Worm (Caenorhabditis elegans) whole organism, early embryonic: ENCODE data around the gene wdr-31.

Experiments
- B0310.2 ChIP-seq: sonication (generic microtip); optimal IDR thresholded peaks from 2 replicates; lab custom pipeline; 2016; ENCODE audit warnings: mild to moderate bottlenecking, missing genetic modification characterization, missing compliant biosample characterization
- F13C5.2 ChIP-seq: sonication (generic microtip); optimal IDR thresholded peaks from 2 replicates; lab custom pipeline; 2017; ENCODE audit warnings: mild to moderate bottlenecking, missing genetic modification characterization, inconsistent platforms, missing compliant biosample characterization
- aly-1 ChIP-seq: sonication (generic microtip); optimal IDR thresholded peaks from 2 replicates; lab custom pipeline; 2016; ENCODE audit warnings: missing genetic modification characterization, missing compliant biosample characterization
- ama-1 ChIP-seq: fragments of 150-350 bp; optimal IDR thresholded peaks from 2 replicates; lab custom pipeline; 2014
- ceh-13 ChIP-seq: fragments of 200-800 bp; sonication (Bioruptor generic); optimal IDR thresholded peaks from 2 replicates; lab custom pipeline; 2018; ENCODE audit warnings: mild to moderate bottlenecking, missing genetic modification characterization, missing compliant biosample characterization
- ceh-36 ChIP-seq: sonication (generic microtip); optimal IDR thresholded peaks from 2 replicates; lab custom pipeline; 2016; ENCODE audit warnings: missing genetic modification characterization, inconsistent platforms, missing compliant biosample characterization
- ets-7 ChIP-seq: sonication (generic microtip); optimal IDR thresholded peaks from 2 replicates; lab custom pipeline; 2016; ENCODE audit warnings: missing genotype, missing genetic modification characterization, missing compliant biosample characterization
- flt-1 ChIP-seq: fragments of 200-800 bp; sonication (Bioruptor generic); IDR thresholded peaks from 2 replicates; pipeline ENCODE4 v1.3.6; 2022; ENCODE audit warnings: missing genetic modification characterization, missing compliant biosample characterization
- hmbx-1 ChIP-seq: sonication (generic microtip); optimal IDR thresholded peaks from 2 replicates; lab custom pipeline; 2016; ENCODE audit warnings: mild to moderate bottlenecking, missing genetic modification characterization, missing compliant biosample characterization
- hmg-4 ChIP-seq: fragments of 200-800 bp; sonication (Bioruptor generic); optimal IDR thresholded peaks from 2 replicates; lab custom pipeline; 2018; ENCODE audit warnings: mild to moderate bottlenecking, missing genetic modification characterization, missing compliant biosample characterization
- hnd-1 ChIP-seq: sonication (generic microtip); optimal IDR thresholded peaks from 2 replicates; lab custom pipeline; 2016; ENCODE audit warnings: missing genetic modification characterization, missing compliant biosample characterization
- pes-1 ChIP-seq: fragments of 200-800 bp; sonication (Bioruptor generic); IDR thresholded peaks from 2 replicates; pipeline ENCODE4 v1.3.6; 2022; ENCODE audit warnings: missing genetic modification reagents, missing genetic modification characterization, missing compliant biosample characterization
- scrt-1 ChIP-seq: fragments of 200-800 bp; sonication (Bioruptor generic); IDR thresholded peaks from 2 replicates; pipeline ENCODE4 v1.3.6; 2022; ENCODE audit warnings: missing genetic modification characterization, missing compliant biosample characterization
- sea-1 ChIP-seq: fragments of 200-800 bp; sonication (Bioruptor generic); conservative IDR thresholded peaks from 2 replicates; pipeline ENCODE4 v1.3.6; 2022; ENCODE audit warnings: missing genetic modification characterization, missing compliant biosample characterization
- tbx-11 ChIP-seq: fragments of 200-800 bp; sonication (Bioruptor generic); IDR thresholded peaks from 2 replicates; pipeline ENCODE4 v1.3.6; 2022; ENCODE audit warnings: missing genetic modification characterization, missing compliant biosample characterization
- tbx-37 ChIP-seq: fragments of 200-800 bp; sonication (Bioruptor generic); conservative IDR thresholded peaks from 2 replicates; pipeline ENCODE4 v1.3.6; 2022; ENCODE audit warnings: missing genetic modification reagents, missing genetic modification characterization, missing compliant biosample characterization
- tra-4 ChIP-seq: sonication (generic microtip); optimal IDR thresholded peaks from 2 replicates; lab custom pipeline; 2017; ENCODE audit warnings: missing genetic modification characterization, missing compliant biosample characterization

Gene wdr-31

DNA sequence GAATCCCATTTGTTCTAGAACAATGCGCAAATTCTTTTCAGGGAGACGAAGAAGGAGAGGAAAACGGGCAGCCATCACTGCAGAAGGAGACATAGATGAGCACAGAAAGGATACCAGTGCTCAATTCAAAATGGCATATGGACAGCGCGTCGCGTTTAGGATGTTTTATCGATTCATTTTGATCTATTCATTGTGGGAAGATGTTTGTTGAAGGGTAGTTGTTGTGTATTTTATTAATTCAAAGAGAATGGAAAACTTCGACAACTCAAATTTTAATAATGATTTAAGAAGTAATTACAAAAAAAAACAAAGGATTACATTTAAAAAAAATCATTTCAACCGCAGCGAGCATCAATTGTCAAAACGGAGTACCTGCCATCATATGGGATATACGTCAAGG lies 37.1 kb upstream of the wdr-31 start, which contains the start of gene sdz-10:
TSS of gene sdz-10 (minus strand) at position 101 of the 400 bp plus-strand sequence.
- TF ChIP-seq F13C5.2, result no peak
- TF ChIP-seq aly-1 (tag; lab: Kevin White, UChicago), result no peak
- TF ChIP-seq pes-1 (GFP tag; lab: Robert Waterston, UW), result no peak
- no peak for TF ChIP-seq B0310.2 (tag; lab: Kevin White, UChicago)
- no peak for TF ChIP-seq scrt-1
- no peak for TF ChIP-seq tra-4 (tag; lab: Kevin White, UChicago)
- TF ChIP-seq hnd-1 (tag; lab: Kevin White, UChicago), result no peak
- TF ChIP-seq flt-1 (GFP tag; lab: Robert Waterston, UW), result no peak
- TF ChIP-seq ama-1, result no peak
- no peak for TF ChIP-seq tbx-11
- no peak for TF ChIP-seq ceh-13 (GFP tag; lab: Kevin White, UChicago)
- TF ChIP-seq sea-1, result no peak
- no peak for TF ChIP-seq hmbx-1
- no peak for TF ChIP-seq ets-7 (tag; lab: Kevin White, UChicago)
- no peak for TF ChIP-seq hmg-4 (GFP tag; lab: Kevin White, UChicago)
- no peak for TF ChIP-seq ceh-36 (tag; lab: Kevin White, UChicago)
- no peak for TF ChIP-seq tbx-37 (GFP tag; lab: Robert Waterston, UW)

DNA sequence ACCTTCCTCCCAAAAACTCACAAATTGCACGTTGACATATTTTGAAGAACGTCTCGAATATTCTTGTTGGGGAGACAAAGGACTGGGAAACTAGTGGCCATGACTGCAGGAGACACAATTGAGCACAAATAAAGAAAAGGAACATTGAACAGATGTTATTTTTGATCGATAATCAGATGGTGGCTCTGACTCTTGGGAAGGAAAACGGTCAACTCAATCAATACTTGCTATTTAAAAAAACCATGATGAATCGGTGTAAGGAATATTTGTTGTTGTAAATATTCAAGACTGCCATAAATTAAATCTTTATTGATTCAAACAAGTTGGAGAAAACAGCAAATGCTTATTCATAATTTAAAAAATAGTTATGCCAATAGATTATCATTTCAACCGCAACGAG lies 35.7 kb upstream of the wdr-31 start, which contains the start of gene fbxb-105:
TSS of gene fbxb-105 (minus strand) at position 101 of the 400 bp plus-strand sequence.
- TF ChIP-seq sea-1 (no peak), ceh-13 (GFP tag; lab: Kevin White, UChicago) (no peak), ama-1 (no peak), hnd-1 (tag; lab: Kevin White, UChicago) (no peak), aly-1 (tag; lab: Kevin White, UChicago) (no peak), pes-1 (GFP tag; lab: Robert Waterston, UW) (no peak), F13C5.2 (no peak), hmg-4 (GFP tag; lab: Kevin White, UChicago) (no peak), B0310.2 (tag; lab: Kevin White, UChicago) (no peak), scrt-1 (no peak)

DNA sequence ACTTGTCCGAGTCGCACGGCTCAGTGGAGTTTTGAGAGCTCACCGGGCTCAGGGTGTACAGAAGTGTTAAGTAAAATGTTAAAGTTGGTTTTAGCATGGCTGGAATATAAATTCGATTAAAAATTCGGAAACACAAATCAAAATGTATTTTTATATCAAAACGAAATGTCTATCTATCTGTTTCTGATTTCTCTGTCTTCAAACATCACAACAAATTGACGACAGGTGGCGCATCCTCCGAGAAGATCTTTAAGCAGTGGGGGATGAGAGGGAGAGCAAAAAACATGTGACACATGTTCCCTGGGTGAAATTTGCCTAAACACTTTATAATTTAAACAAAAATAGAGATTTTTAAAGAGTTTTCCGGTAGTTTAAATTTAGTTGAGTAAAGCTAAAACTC lies 33.9 kb upstream of the wdr-31 start, which contains the start of gene F08D12.7:
TSS of gene F08D12.7 (minus strand) at position 101 of the 400 bp plus-strand sequence.
- no peak for TF ChIP-seq ama-1
- no peak for TF ChIP-seq flt-1 (GFP tag; lab: Robert Waterston, UW)
- no peak for TF ChIP-seq hnd-1 (tag; lab: Kevin White, UChicago)
- no peak for TF ChIP-seq aly-1 (tag; lab: Kevin White, UChicago)
- TF ChIP-seq ets-7 (tag; lab: Kevin White, UChicago), result no peak
- TF ChIP-seq sea-1, result no peak
- no peak for TF ChIP-seq scrt-1
- TF ChIP-seq tbx-11, result no peak
- TF ChIP-seq tra-4 (tag; lab: Kevin White, UChicago), result no peak
- TF ChIP-seq ceh-13 (GFP tag; lab: Kevin White, UChicago), result no peak
- no peak for TF ChIP-seq hmbx-1
- no peak for TF ChIP-seq F13C5.2
- no peak for TF ChIP-seq ceh-36 (tag; lab: Kevin White, UChicago)
- no peak for TF ChIP-seq hmg-4 (GFP tag; lab: Kevin White, UChicago)
- TF ChIP-seq B0310.2 (tag; lab: Kevin White, UChicago), result no peak

DNA sequence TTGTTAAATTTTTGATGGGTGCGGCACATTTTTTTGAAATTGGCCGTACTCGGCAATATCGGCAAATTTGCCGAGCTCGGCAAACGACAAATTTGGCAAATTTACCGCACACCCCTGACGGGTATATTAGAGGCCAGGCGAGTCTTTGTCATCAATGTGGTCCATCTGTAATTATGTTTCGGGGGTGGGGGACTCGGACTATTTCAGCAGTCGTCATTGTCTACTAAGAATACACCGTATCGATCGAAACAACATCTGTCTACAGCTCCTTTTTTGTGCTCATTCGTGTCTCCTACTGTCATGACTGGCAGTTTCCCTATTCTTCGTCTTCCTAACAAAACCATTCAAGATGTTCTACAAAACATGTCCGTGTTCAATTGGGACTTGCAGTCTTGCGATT lies 31.2 kb upstream of the wdr-31 start, which contains the start of gene F08D12.15:
TSS of gene F08D12.15 (plus strand) at position 301 of the 400 bp plus-strand sequence.
- no peak for TF ChIP-seq ets-7 (tag; lab: Kevin White, UChicago)
- TF ChIP-seq ama-1, result no peak
- no peak for TF ChIP-seq scrt-1
- TF ChIP-seq hmg-4 (GFP tag; lab: Kevin White, UChicago), result no peak
- TF ChIP-seq flt-1 (GFP tag; lab: Robert Waterston, UW), result no peak
- no peak for TF ChIP-seq tbx-37 (GFP tag; lab: Robert Waterston, UW)

DNA sequence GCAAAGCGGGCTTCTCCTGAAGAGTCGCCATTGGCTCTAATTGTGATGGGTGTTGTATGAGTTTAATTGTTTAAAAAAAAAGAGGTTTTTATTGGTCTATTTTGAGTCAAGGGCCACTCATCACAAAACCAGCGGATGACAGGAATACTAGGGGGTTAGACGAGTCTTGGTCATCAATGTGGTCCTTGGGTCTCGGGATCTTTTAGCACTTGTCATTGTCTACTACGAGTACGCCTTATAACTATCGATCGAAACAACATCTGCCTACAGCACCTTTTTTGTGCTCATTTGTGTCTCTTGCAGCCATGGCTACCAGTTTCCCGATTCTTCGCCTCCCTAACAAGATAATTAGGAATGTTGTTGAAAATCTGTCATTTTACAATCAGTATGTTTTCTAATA lies 29.6 kb upstream of the wdr-31 start, which contains the start of gene fbxb-108:
TSS of gene fbxb-108 (plus strand) at position 301 of the 400 bp plus-strand sequence.
- TF ChIP-seq sea-1 (no peak), tbx-37 (GFP tag; lab: Robert Waterston, UW) (no peak), tra-4 (tag; lab: Kevin White, UChicago) (no peak), hnd-1 (tag; lab: Kevin White, UChicago) (no peak), F13C5.2 (no peak), tbx-11 (no peak), ets-7 (tag; lab: Kevin White, UChicago) (no peak), B0310.2 (tag; lab: Kevin White, UChicago) (no peak)

DNA sequence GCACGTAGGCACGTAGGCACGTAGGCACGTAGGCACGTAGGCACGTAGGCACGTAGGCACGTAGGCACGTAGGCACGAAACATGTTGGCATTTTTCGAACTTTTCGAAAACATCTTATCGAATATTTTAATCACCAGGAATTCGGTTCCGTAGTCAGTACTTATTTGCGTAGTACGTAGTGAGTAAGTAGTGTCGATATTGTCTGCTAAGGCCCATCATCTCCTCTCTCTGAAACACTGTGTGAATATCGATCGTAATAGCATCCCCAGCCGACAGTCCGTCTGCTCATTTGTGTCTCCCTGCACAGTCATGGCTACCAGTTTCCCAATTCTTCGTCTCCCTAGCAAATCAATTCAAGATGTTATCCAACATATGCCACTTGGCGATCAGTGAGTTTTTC lies 27.0 kb upstream of the wdr-31 start, which contains the start of gene fbxb-106:
TSS of gene fbxb-106 (plus strand) at position 301 of the 400 bp plus-strand sequence.
- TF ChIP-seq scrt-1 (no peak), ceh-13 (GFP tag; lab: Kevin White, UChicago) (no peak), flt-1 (GFP tag; lab: Robert Waterston, UW) (no peak), B0310.2 (tag; lab: Kevin White, UChicago) (no peak), hmg-4 (GFP tag; lab: Kevin White, UChicago) (no peak), ets-7 (tag; lab: Kevin White, UChicago) (no peak), tbx-37 (GFP tag; lab: Robert Waterston, UW) (no peak)

DNA sequence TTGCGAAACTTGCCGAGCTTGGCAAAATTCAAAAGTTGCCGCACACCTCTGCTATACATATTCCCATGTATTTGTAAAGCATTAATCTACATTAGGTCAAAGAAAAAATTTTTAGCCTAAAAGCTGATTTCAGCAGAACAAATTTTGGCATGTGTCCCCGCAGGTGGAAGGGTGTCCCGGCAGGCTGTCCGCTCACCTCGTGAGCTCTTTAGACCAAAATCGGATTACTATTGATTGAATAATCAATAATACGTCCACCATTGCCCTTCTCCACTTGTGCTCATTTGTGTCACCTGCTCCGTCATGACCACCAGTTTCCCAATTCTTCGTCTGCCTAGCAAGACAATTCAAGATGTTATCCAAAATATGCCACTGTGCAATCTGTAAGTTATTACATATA lies 23.4 kb upstream of the wdr-31 start, which contains the start of gene fbxb-107:
TSS of gene fbxb-107 (plus strand) at position 297 of the 400 bp plus-strand sequence.
- no peak for TF ChIP-seq ceh-36 (tag; lab: Kevin White, UChicago)
- no peak for TF ChIP-seq B0310.2 (tag; lab: Kevin White, UChicago)
- TF ChIP-seq ama-1, result no peak
- TF ChIP-seq tbx-37 (GFP tag; lab: Robert Waterston, UW), result no peak
- no peak for TF ChIP-seq ets-7 (tag; lab: Kevin White, UChicago)
- no peak for TF ChIP-seq scrt-1
- TF ChIP-seq aly-1 (tag; lab: Kevin White, UChicago), result no peak

DNA sequence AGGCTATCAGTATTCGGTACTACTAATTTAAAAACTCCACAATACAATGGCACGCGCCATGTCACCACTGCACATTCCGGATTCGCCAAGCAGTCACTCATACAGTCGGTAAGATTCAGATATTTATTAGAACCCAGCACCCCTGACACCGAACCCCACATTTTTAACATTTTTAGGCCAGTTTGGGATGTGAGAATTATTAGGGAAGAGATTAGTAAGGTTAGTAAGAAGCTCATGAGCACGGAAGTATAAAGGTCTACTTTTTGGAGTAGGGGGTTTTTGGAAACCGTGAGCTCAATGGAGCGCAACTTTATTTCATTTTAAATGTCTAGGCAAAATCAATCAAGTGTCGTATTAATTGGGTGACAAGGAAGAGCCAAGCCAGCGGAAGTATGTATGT lies 22.9 kb upstream of the wdr-31 start, which contains the start of gene F29A7.8:
TSS of gene F29A7.8 (minus strand) at position 101 of the 400 bp plus-strand sequence.
- no peak for TF ChIP-seq ceh-36 (tag; lab: Kevin White, UChicago)
- TF ChIP-seq pes-1 (GFP tag; lab: Robert Waterston, UW), result no peak
- TF ChIP-seq scrt-1, result no peak
- no peak for TF ChIP-seq flt-1 (GFP tag; lab: Robert Waterston, UW)
